Worm (Caenorhabditis elegans): Measurements from ENCODE around the gene nhr-55.

- TF ChIP-seq zip-8 (tag; optimal IDR thresholded peaks at IDR 0.05) (no peak), nhr-76 (tag; optimal IDR thresholded peaks at IDR 0.05) (no peak), snpc-4 (tag; optimal IDR thresholded peaks at IDR 0.05) (no peak), nhr-237 (tag; optimal IDR thresholded peaks at IDR 0.05) (no peak), ham-2 (GFP tag; optimal IDR thresholded peaks at IDR 0.05) (no peak), ces-1 (GFP tag; optimal IDR thresholded peaks at IDR 0.05) (no peak), unc-62 (GFP tag; optimal IDR thresholded peaks at IDR 0.05) (no peak)
Observed at ce11 chrV:489320-489719, 11.4 kb downstream of the nhr-55 start, which contains the start of gene nhr-106.

Data from whole organism, mixed stage, embryonic.